Worm (Caenorhabditis elegans): Measurements from ENCODE around the gene kmo-1.

The kmo-1 gene

ce11 chrV:12103920-12104319 lies 33.6 kb upstream of the kmo-1 start, which contains the start of gene nhr-153:
Gene nhr-153 (plus strand): TSS chrV:12104220.
- TF ChIP-seq snu-23 (GFP tag; optimal IDR thresholded peaks at IDR 0.05) (peak; percentile 10), ceh-88 (GFP tag; IDR thresholded peaks at IDR 0.05) (no peak), lin-35 (GFP tag; optimal IDR thresholded peaks at IDR 0.05) (peak in 1 of 2 experiments; percentile 11)

ce11 chrV:12100794-12101343 lies 30.6 kb upstream of the kmo-1 start, which contains the start of gene nhr-154:
Gene nhr-154 (plus strand): TSS chrV:12101293.
- TF ChIP-seq pqm-1 (tag; optimal IDR thresholded peaks at IDR 0.05): no peak
- no peak for TF ChIP-seq pax-3 (tag; optimal IDR thresholded peaks at IDR 0.05)
- no peak for TF ChIP-seq swsn-7 (tag; optimal IDR thresholded peaks at IDR 0.05)
- no peak for TF ChIP-seq rnt-1 (tag; optimal IDR thresholded peaks at IDR 0.05)
- no peak for TF ChIP-seq lin-15B (tag; optimal IDR thresholded peaks at IDR 0.05)
- TF ChIP-seq nhr-90 (tag; optimal IDR thresholded peaks at IDR 0.05; ENCODE audit: poor library complexity): no peak
- TF ChIP-seq ceh-90 (tag; optimal IDR thresholded peaks at IDR 0.05): no peak
- TF ChIP-seq nhr-11 (tag; optimal IDR thresholded peaks at IDR 0.05): no peak
- peak; percentile 75 for TF ChIP-seq skn-1 (tag; optimal IDR thresholded peaks at IDR 0.05)
- TF ChIP-seq dpl-1 (GFP tag; optimal IDR thresholded peaks at IDR 0.05): peak in 1 of 3 experiments; percentile 19
- TF ChIP-seq lin-14 (GFP tag; optimal IDR thresholded peaks at IDR 0.05): peak; percentile 63
- no peak for TF ChIP-seq C34B4.2 (tag; optimal IDR thresholded peaks at IDR 0.05)
- no peak for TF ChIP-seq ztf-11 (tag; optimal IDR thresholded peaks at IDR 0.05)
- TF ChIP-seq snpc-4 (tag; optimal IDR thresholded peaks at IDR 0.05): peak; percentile 43
- peak; percentile 11 for TF ChIP-seq mep-1 (tag; optimal IDR thresholded peaks at IDR 0.05)
- TF ChIP-seq lin-35 (GFP tag; optimal IDR thresholded peaks at IDR 0.05): peak in 1 of 2 experiments; percentile 8
- no peak for TF ChIP-seq nhr-76 (tag; optimal IDR thresholded peaks at IDR 0.05)
- peak; percentile 30 for TF ChIP-seq snu-23 (GFP tag; optimal IDR thresholded peaks at IDR 0.05)
- no peak for TF ChIP-seq ztf-4 (tag; optimal IDR thresholded peaks at IDR 0.05)
- TF ChIP-seq zip-4 (GFP tag; optimal IDR thresholded peaks at IDR 0.05): peak; percentile 54
- TF ChIP-seq lsy-2 (tag; optimal IDR thresholded peaks at IDR 0.05): peak in 1 of 2 experiments; percentile 42
- TF ChIP-seq nhr-71 (tag; optimal IDR thresholded peaks at IDR 0.05): peak; percentile 27
- peak; percentile 31 to 32 for TF ChIP-seq efl-1 (optimal IDR thresholded peaks at IDR 0.05)
- TF ChIP-seq efl-1 (GFP tag; optimal IDR thresholded peaks at IDR 0.05 in 1 of 2): peak in 1 of 2 experiments; percentile 70
- TF ChIP-seq nhr-20 (tag; optimal IDR thresholded peaks at IDR 0.05): peak; percentile 60
- peak; percentile 25 for TF ChIP-seq blmp-1 (tag; optimal IDR thresholded peaks at IDR 0.05)

- TF ChIP-seq skn-1 (tag; optimal IDR thresholded peaks at IDR 0.05) (no peak), C04F5.9 (tag; optimal IDR thresholded peaks at IDR 0.05) (no peak), ceh-88 (GFP tag; IDR thresholded peaks at IDR 0.05) (no peak), elt-3 (tag; optimal IDR thresholded peaks at IDR 0.05) (peak in 1 of 6 experiments; percentile 26), nhr-20 (tag; optimal IDR thresholded peaks at IDR 0.05) (peak; percentile 25), efl-1 (optimal IDR thresholded peaks at IDR 0.05) (no peak), efl-1 (GFP tag; optimal IDR thresholded peaks at IDR 0.05 in 1 of 2) (peak in 1 of 2 experiments; percentile 86), nhr-85 (tag) (peak; percentile 0), nhr-90 (tag; optimal IDR thresholded peaks at IDR 0.05; ENCODE audit: poor library complexity) (no peak)
Measured at ce11 chrV:12098123-12098522, 27.8 kb upstream of the kmo-1 start, which contains the start of gene nhr-209. Gene nhr-209 (plus strand): TSS chrV:12098149.

- TF ChIP-seq nhr-20 (tag; optimal IDR thresholded peaks at IDR 0.05) (peak; percentile 23), mdl-1 (tag; optimal IDR thresholded peaks at IDR 0.05) (peak in 1 of 2 experiments; percentile 35), lsy-2 (tag; optimal IDR thresholded peaks at IDR 0.05) (peak in 1 of 2 experiments; percentile 5), lin-14 (GFP tag; optimal IDR thresholded peaks at IDR 0.05) (peak; percentile 48), jun-1 (tag; optimal IDR thresholded peaks at IDR 0.05) (peak; percentile 49), nhr-76 (tag; optimal IDR thresholded peaks at IDR 0.05) (no peak), C16A3.4 (tag; optimal IDR thresholded peaks at IDR 0.05) (peak; percentile 17), snu-23 (GFP tag; optimal IDR thresholded peaks at IDR 0.05) (peak; percentile 6), egl-13 (tag; optimal IDR thresholded peaks at IDR 0.05) (no peak), C04F5.9 (tag; optimal IDR thresholded peaks at IDR 0.05) (no peak), ceh-82 (tag; optimal IDR thresholded peaks at IDR 0.05) (no peak), elt-2 (tag; optimal IDR thresholded peaks at IDR 0.05) (no peak), skn-1 (tag; optimal IDR thresholded peaks at IDR 0.05) (peak; percentile 34)
Measured at ce11 chrV:12095865-12096264, 25.5 kb upstream of the kmo-1 start, which contains the start of gene nhr-207. Gene nhr-207 (plus strand): TSS chrV:12096146.

All from whole organism, L1 larva.